Worm (Caenorhabditis elegans) whole organism, midembryonic: ENCODE measurements around the gene let-653.

ENCODE experiments used
- cog-1 ChIP-seq: sonication (generic microtip); optimal IDR thresholded peaks from 2 replicates; lab custom pipeline; 2016; ENCODE audit warnings: missing genetic modification characterization, missing compliant biosample characterization
- klf-2 ChIP-seq: fragments of 200-800 bp; sonication (Bioruptor generic); conservative IDR thresholded peaks from 2 replicates; pipeline ENCODE4 v1.3.6; 2022; ENCODE audit warnings: missing genetic modification reagents, missing genetic modification characterization, missing compliant biosample characterization
- tab-1 ChIP-seq: fragments of 200-800 bp; sonication (Bioruptor generic); IDR thresholded peaks from 2 replicates; pipeline ENCODE4 v1.3.6; 2022; ENCODE audit warnings: missing genetic modification characterization, missing compliant biosample characterization
- ztf-29 ChIP-seq: fragments of 200-800 bp; sonication (Bioruptor generic); IDR thresholded peaks from 2 replicates; pipeline ENCODE4 v1.3.6; 2022; ENCODE audit warnings: missing genetic modification reagents, missing genetic modification characterization, missing compliant biosample characterization

- TF ChIP-seq cog-1 (no peak), ztf-29 (GFP tag; lab: Robert Waterston, UW) (no peak), tab-1 (GFP tag; lab: Robert Waterston, UW) (no peak), klf-2 (GFP tag; lab: Robert Waterston, UW) (no peak)
Measured at ce11 chrIV:11885313-11885712, at the start of gene let-653.
